Fruit fly (Drosophila melanogaster) whole organism, pupa: ENCODE results near the gene Bub1.
A peak's percentile ranks its signal among the peaks of the same experiment; 100 is the strongest.

Experiments used
- CG10348 ChIP-seq: fragments of 200-800 bp; sonication (Bioruptor generic); IDR thresholded peaks from 2 replicates; pipeline ENCODE4 v1.3.6; 2022; ENCODE audit warnings: missing biosample characterization, missing genetic modification characterization
- CG12605 ChIP-seq: fragments of 200-800 bp; sonication (Bioruptor generic); IDR thresholded peaks from 2 replicates; pipeline ENCODE4 v1.3.6; 2022; ENCODE audit warnings: missing biosample characterization, missing genetic modification characterization
- CG13204 ChIP-seq: fragments of 200-800 bp; sonication (Bioruptor generic); optimal IDR thresholded peaks from 2 replicates; lab custom pipeline; 2018; ENCODE audit warnings: missing biosample characterization, mild to moderate bottlenecking, missing genetic modification characterization, moderate library complexity
- CG14655 ChIP-seq: fragments of 200-800 bp; sonication (Bioruptor generic); optimal IDR thresholded peaks from 3 replicates; lab custom pipeline; 2017; ENCODE audit warnings: mild to moderate bottlenecking, missing biosample characterization, missing genetic modification reagents, missing genetic modification characterization
- CG15710 ChIP-seq: fragments of 200-800 bp; sonication (Bioruptor generic); optimal IDR thresholded peaks from 2 replicates; lab custom pipeline; 2018; ENCODE audit warnings: missing biosample characterization, mild to moderate bottlenecking, missing genetic modification characterization, moderate library complexity
- CG17806 ChIP-seq: fragments of 200-800 bp; sonication (Bioruptor generic); optimal IDR thresholded peaks from 2 replicates; lab custom pipeline; 2018; ENCODE audit warnings: missing biosample characterization, mild to moderate bottlenecking, missing genetic modification characterization, moderate library complexity
- CG32121 ChIP-seq: fragments of 200-800 bp; sonication (Bioruptor generic); IDR thresholded peaks from 2 replicates; pipeline ENCODE4 v1.3.6; 2022; ENCODE audit warnings: missing biosample characterization, missing genetic modification characterization
- CG34367 ChIP-seq: fragments of 200-800 bp; sonication (Bioruptor generic); optimal IDR thresholded peaks from 2 replicates; lab custom pipeline; 2018; ENCODE audit warnings: missing biosample characterization, mild to moderate bottlenecking, missing genetic modification characterization
- CG4496 ChIP-seq: fragments of 200-800 bp; sonication (Bioruptor generic); IDR thresholded peaks from 3 replicates; pipeline ENCODE4 v1.3.6; 2022; ENCODE audit warnings: missing biosample characterization, missing genetic modification characterization
- CG8159 ChIP-seq: fragments of 200-800 bp; sonication (Bioruptor generic); optimal IDR thresholded peaks from 3 replicates; lab custom pipeline; 2018; ENCODE audit warnings: missing biosample characterization, mild to moderate bottlenecking, missing genetic modification characterization, moderate library complexity
- CG8301 ChIP-seq: fragments of 200-800 bp; sonication (Bioruptor generic); optimal IDR thresholded peaks from 2 replicates; lab custom pipeline; 2018; ENCODE audit warnings: missing biosample characterization, mild to moderate bottlenecking, missing genetic modification characterization
- CG9948 ChIP-seq: fragments of 200-800 bp; sonication (Bioruptor generic); optimal IDR thresholded peaks from 2 replicates; lab custom pipeline; 2018; ENCODE audit warnings: missing biosample characterization, mild to moderate bottlenecking, missing genetic modification characterization, moderate library complexity
- D1 ChIP-seq: fragments of 200-800 bp; sonication (Bioruptor generic); optimal IDR thresholded peaks from 2 replicates; lab custom pipeline; 2018; ENCODE audit warnings: missing biosample characterization, mild to moderate bottlenecking, missing genetic modification characterization, moderate library complexity
- EcR ChIP-seq: fragments of 200-800 bp; sonication (Bioruptor generic); optimal IDR thresholded peaks from 3 replicates; lab custom pipeline; 2019; ENCODE audit warnings: missing biosample characterization, missing genetic modification characterization, mild to moderate bottlenecking, moderate library complexity, missing genetic modification reagents
- Ets98B ChIP-seq: fragments of 200-800 bp; sonication (Bioruptor generic); IDR thresholded peaks from 2 replicates; pipeline ENCODE4 v1.3.6; 2022; ENCODE audit warnings: missing biosample characterization, missing genetic modification characterization
- Pif1A ChIP-seq: fragments of 200-800 bp; sonication (Bioruptor generic); optimal IDR thresholded peaks from 3 replicates; lab custom pipeline; 2016; ENCODE audit warnings: missing biosample characterization, missing genetic modification characterization
- Pif1B ChIP-seq: fragments of 200-800 bp; sonication (Bioruptor generic); optimal IDR thresholded peaks from 3 replicates; lab custom pipeline; 2016; ENCODE audit warnings: missing biosample characterization, missing genetic modification characterization
- Snoo ChIP-seq: fragments of 200-800 bp; sonication (Bioruptor generic); optimal IDR thresholded peaks from 3 replicates; lab custom pipeline; 2017; ENCODE audit warnings: missing biosample characterization, mild to moderate bottlenecking, missing genetic modification characterization, inconsistent platforms
- fd96Ca ChIP-seq: fragments of 200-800 bp; sonication (Bioruptor generic); IDR thresholded peaks from 3 replicates; pipeline ENCODE4 v1.3.6; 2022; ENCODE audit warnings: missing biosample characterization, missing genetic modification characterization
- gl ChIP-seq: fragments of 200-800 bp; sonication (Bioruptor generic); optimal IDR thresholded peaks from 2 replicates; lab custom pipeline; 2018; ENCODE audit warnings: missing biosample characterization, mild to moderate bottlenecking, missing genetic modification characterization
- rn ChIP-seq: fragments of 200-800 bp; sonication (Bioruptor generic); IDR thresholded peaks from 2 replicates; pipeline ENCODE4 v1.3.6; 2022; ENCODE audit warnings: missing biosample characterization, missing genetic modification characterization

Gene Bub1

dm6 chr2L:5290530-5290929, 11.9 kb downstream of the Bub1 start:
- TF ChIP-seq rn (GFP tag; lab: Robert Waterston, UW) (no peak), CG9948 (tag; lab: Kevin White, UChicago) (peak; percentile 25), Snoo (tag; lab: Kevin White, UChicago) (no peak), CG10348 (no peak), CG17806 (tag; lab: Kevin White, UChicago) (peak; percentile 50), CG8301 (tag; lab: Kevin White, UChicago) (no peak), CG8159 (tag; lab: Kevin White, UChicago) (peak; percentile 44), CG12605 (GFP tag; lab: Robert Waterston, UW) (no peak), CG34367 (peak; percentile 9), CG4496 (GFP tag; lab: Robert Waterston, UW) (no peak), fd96Ca (GFP tag; lab: Robert Waterston, UW) (no peak)

- TF ChIP-seq Snoo (tag; lab: Kevin White, UChicago) (no peak), EcR (GFP tag; lab: Kevin White, UChicago) (peak; percentile 79)
Measured at dm6 chr2L:5291195-5291594, 12.5 kb downstream of the Bub1 start.

dm6 chr2L:5291869-5292642, 13.4 kb downstream of the Bub1 start:
- TF ChIP-seq CG34367 (peak; percentile 35), CG17806 (tag; lab: Kevin White, UChicago) (peak; percentile 14), CG14655 (GFP tag; lab: Kevin White, UChicago) (no peak), EcR (GFP tag; lab: Kevin White, UChicago) (peak; percentile 99), fd96Ca (GFP tag; lab: Robert Waterston, UW) (peak; percentile 6; the same call in 1 of the 3 replicates), CG15710 (tag; lab: Kevin White, UChicago) (peak; percentile 22), CG8159 (tag; lab: Kevin White, UChicago) (no peak), D1 (tag; lab: Kevin White, UChicago) (no peak), gl (tag; lab: Kevin White, UChicago) (peak; percentile 62), CG32121 (GFP tag; lab: Robert Waterston, UW) (no peak), CG12605 (GFP tag; lab: Robert Waterston, UW) (peak; percentile 52; the same call in 1 of the 2 replicates), CG13204 (GFP tag; lab: Kevin White, UChicago) (peak; percentile 44)
- TF ChIP-seq, all 21 proteins: peak for 8

- TF ChIP-seq fd96Ca (GFP tag; lab: Robert Waterston, UW) (peak; percentile 73; the same call in 2 of the 3 replicates), CG32121 (GFP tag; lab: Robert Waterston, UW) (peak; percentile 45; the same call in 1 of the 2 replicates), CG9948 (tag; lab: Kevin White, UChicago) (peak; percentile 98), CG17806 (tag; lab: Kevin White, UChicago) (peak; percentile 98), EcR (GFP tag; lab: Kevin White, UChicago) (no peak), CG10348 (0 out of 2 replicates have a peak, but pooled peaks have one; percentile 23), CG8301 (tag; lab: Kevin White, UChicago) (peak; percentile 80), Pif1A (GFP tag; lab: Kevin White, UChicago) (peak; percentile 90), CG13204 (GFP tag; lab: Kevin White, UChicago) (peak; percentile 53), CG12605 (GFP tag; lab: Robert Waterston, UW) (peak; percentile 78), Pif1B (GFP tag; lab: Kevin White, UChicago) (peak; percentile 90), Ets98B (GFP tag; lab: Robert Waterston, UW) (peak; percentile 69), CG4496 (GFP tag; lab: Robert Waterston, UW) (peak; percentile 83), rn (GFP tag; lab: Robert Waterston, UW) (peak; percentile 59), CG15710 (tag; lab: Kevin White, UChicago) (peak; percentile 99), CG34367 (peak; percentile 96), gl (tag; lab: Kevin White, UChicago) (peak; percentile 89), CG8159 (tag; lab: Kevin White, UChicago) (peak; percentile 98), D1 (tag; lab: Kevin White, UChicago) (peak; percentile 92), Snoo (tag; lab: Kevin White, UChicago) (peak; percentile 87), CG14655 (GFP tag; lab: Kevin White, UChicago) (peak; percentile 84)
- TF ChIP-seq, all 21 proteins: peak for 20
Measured at dm6 chr2L:5292643-5292963, 13.9 kb downstream of the Bub1 start.

- TF ChIP-seq EcR (GFP tag; lab: Kevin White, UChicago) (peak; percentile 100), CG8159 (tag; lab: Kevin White, UChicago) (peak; percentile 98), gl (tag; lab: Kevin White, UChicago) (peak; percentile 97), CG34367 (peak; percentile 96), D1 (tag; lab: Kevin White, UChicago) (peak; percentile 91), CG14655 (GFP tag; lab: Kevin White, UChicago) (peak; percentile 91), CG10348 (0 out of 2 replicates have a peak, but pooled peaks have one; percentile 35), CG13204 (GFP tag; lab: Kevin White, UChicago) (peak; percentile 92), CG32121 (GFP tag; lab: Robert Waterston, UW) (peak; percentile 87), CG8301 (tag; lab: Kevin White, UChicago) (peak; percentile 94), CG17806 (tag; lab: Kevin White, UChicago) (peak; percentile 97), rn (GFP tag; lab: Robert Waterston, UW) (peak; percentile 77), CG9948 (tag; lab: Kevin White, UChicago) (peak; percentile 97), Pif1A (GFP tag; lab: Kevin White, UChicago) (peak; percentile 96), CG4496 (GFP tag; lab: Robert Waterston, UW) (peak; percentile 94), Snoo (tag; lab: Kevin White, UChicago) (peak; percentile 93), CG12605 (GFP tag; lab: Robert Waterston, UW) (peak; percentile 93), CG15710 (tag; lab: Kevin White, UChicago) (peak; percentile 98), Ets98B (GFP tag; lab: Robert Waterston, UW) (peak; percentile 88), fd96Ca (GFP tag; lab: Robert Waterston, UW) (no peak; the same call in none of the 3 replicates), Pif1B (GFP tag; lab: Kevin White, UChicago) (peak; percentile 93)
Measured at dm6 chr2L:5292977-5293513, 14.4 kb downstream of the Bub1 start.
